Fruit fly (Drosophila melanogaster): Measurements from ENCODE around the gene Dnali1.

The Dnali1 gene

DNA sequence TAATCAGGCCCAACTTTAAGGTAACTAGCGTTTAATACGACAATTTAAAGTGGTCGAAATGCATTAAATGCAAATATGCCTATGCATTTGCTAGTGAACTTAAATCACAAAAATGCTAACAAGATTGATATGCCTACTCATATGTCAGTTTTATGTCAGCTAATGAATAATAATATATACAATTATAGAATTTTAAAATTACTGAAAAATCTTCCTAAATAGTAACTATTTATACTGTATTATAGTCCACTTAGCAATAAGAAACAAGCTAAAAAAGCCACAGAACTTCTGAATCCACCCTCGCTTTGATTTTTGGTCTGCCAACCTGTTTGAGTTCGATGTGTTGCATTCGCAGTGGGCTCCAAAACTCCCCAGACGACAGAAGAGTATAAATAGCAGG, 23.4 kb downstream of the Dnali1 start:
- TF ChIP-seq onecut (GFP tag; IDR thresholded peaks at IDR 0.05) (peak; percentile 24; the same call in 1 of the 2 replicates), CG2678 (tag; optimal IDR thresholded peaks at IDR 0.05) (peak; percentile 50), Xrp1 (GFP tag; IDR thresholded peaks at IDR 0.05) (peak; percentile 73), trem (tag; optimal IDR thresholded peaks at IDR 0.05) (peak; percentile 4), prd (optimal IDR thresholded peaks at IDR 0.05) (no peak), prd (GFP tag; IDR thresholded peaks at IDR 0.05) (peak; percentile 68), gfzf (GFP tag; optimal IDR thresholded peaks at IDR 0.05) (no peak), CG9727 (GFP tag; optimal IDR thresholded peaks at IDR 0.05) (peak; percentile 21), wor (GFP tag; IDR thresholded peaks at IDR 0.05) (no peak), ind (GFP tag; optimal IDR thresholded peaks at IDR 0.05) (peak; percentile 34), nerfin-2 (GFP tag; IDR thresholded peaks at IDR 0.05; ENCODE audit: partially characterized antibody) (0 out of 2 replicates have a peak, but pooled peaks have one; percentile 9), mld (GFP tag; IDR thresholded peaks at IDR 0.05; ENCODE audit: partially characterized antibody) (no peak), CG17361 (GFP tag; IDR thresholded peaks at IDR 0.05) (peak; percentile 66; the same call in 2 of the 3 replicates), bcd (GFP tag; optimal IDR thresholded peaks at IDR 0.05) (peak; percentile 38), CG7357 (GFP tag; IDR thresholded peaks at IDR 0.05) (0 out of 3 replicates have a peak, but pooled peaks have one; percentile 11), CG34422 (GFP tag; IDR thresholded peaks at IDR 0.05) (0 out of 3 replicates have a peak, but pooled peaks have one; percentile 30), Vsx1 (GFP tag; optimal IDR thresholded peaks at IDR 0.05) (peak; percentile 8), tgo (GFP tag; IDR thresholded peaks at IDR 0.05) (peak; percentile 46; the same call in 2 of the 3 replicates), hb (GFP tag; IDR thresholded peaks at IDR 0.05; ENCODE audit: partially characterized antibody) (no peak), dysf (GFP tag; IDR thresholded peaks at IDR 0.05) (peak; percentile 65), CG14441 (GFP tag; IDR thresholded peaks at IDR 0.05) (peak; percentile 67), CG18262 (tag; optimal IDR thresholded peaks at IDR 0.05) (peak; percentile 53), Ptx1 (GFP tag; IDR thresholded peaks at IDR 0.05) (peak; percentile 59), CG6683 (GFP tag; optimal IDR thresholded peaks at IDR 0.05) (no peak), D (optimal IDR thresholded peaks at IDR 0.05) (no peak), D (GFP tag; optimal IDR thresholded peaks at IDR 0.05) (peak; percentile 34), Hmx (GFP tag; optimal IDR thresholded peaks at IDR 0.05) (no peak), CG11085 (GFP tag; IDR thresholded peaks at IDR 0.05) (0 out of 2 replicates have a peak, but pooled peaks have one; percentile 40), al (GFP tag; IDR thresholded peaks at IDR 0.05) (0 out of 2 replicates have a peak, but pooled peaks have one; percentile 16), Hr39 (optimal IDR thresholded peaks at IDR 0.05) (no peak), fd96Cb (tag; optimal IDR thresholded peaks at IDR 0.05) (peak; percentile 37), CG1024 (GFP tag; IDR thresholded peaks at IDR 0.05) (peak; percentile 52; the same call in 1 of the 2 replicates), CG4820 (GFP tag; optimal IDR thresholded peaks at IDR 0.05) (peak; percentile 29), sisA (GFP tag; IDR thresholded peaks at IDR 0.05) (peak; percentile 71), CG17359 (tag; optimal IDR thresholded peaks at IDR 0.05) (peak; percentile 52), Drgx (GFP tag; IDR thresholded peaks at IDR 0.05) (no peak), Aef1 (GFP tag; IDR thresholded peaks at IDR 0.05) (peak; percentile 50; the same call in 1 of the 3 replicates), Sox102F (GFP tag; optimal IDR thresholded peaks at IDR 0.05) (peak; percentile 16), CG14710 (tag; optimal IDR thresholded peaks at IDR 0.05) (peak; percentile 32), C15 (GFP tag; IDR thresholded peaks at IDR 0.05) (peak; percentile 31; the same call in 1 of the 3 replicates), MBD-R2 (GFP tag; IDR thresholded peaks at IDR 0.05) (no peak), CG5180 (GFP tag; optimal IDR thresholded peaks at IDR 0.05) (peak; percentile 99), sim (GFP tag; IDR thresholded peaks at IDR 0.05) (no peak), CG7928 (GFP tag; optimal IDR thresholded peaks at IDR 0.05) (no peak), ttk (GFP tag; IDR thresholded peaks at IDR 0.05) (peak; percentile 37; the same call in 1 of the 2 replicates), phol (tag; optimal IDR thresholded peaks at IDR 0.05) (peak; percentile 65), Meics (GFP tag; optimal IDR thresholded peaks at IDR 0.05) (peak; percentile 34), Dad (GFP tag; optimal IDR thresholded peaks at IDR 0.05) (no peak), gem (tag; optimal IDR thresholded peaks at IDR 0.05) (peak; percentile 62), CG4424 (GFP tag; optimal IDR thresholded peaks at IDR 0.05) (peak; percentile 58), CG10979 (tag; optimal IDR thresholded peaks at IDR 0.05) (peak; percentile 43)

Data from whole organism, embryonic.